Fruit fly (Drosophila melanogaster) S2 (cell line): Measurements from ENCODE around the gene RpS15Aa.

Experiments
- CG8478 ChIP-seq: fragments of >200 bp; optimal IDR thresholded peaks from 2 replicates; lab custom pipeline; 2018
- CTCF ChIP-seq, 2 experiments: fragments of >200 bp; optimal IDR thresholded peaks; 2 replicates each; lab custom pipeline; 2018

Gene RpS15Aa

DNA sequence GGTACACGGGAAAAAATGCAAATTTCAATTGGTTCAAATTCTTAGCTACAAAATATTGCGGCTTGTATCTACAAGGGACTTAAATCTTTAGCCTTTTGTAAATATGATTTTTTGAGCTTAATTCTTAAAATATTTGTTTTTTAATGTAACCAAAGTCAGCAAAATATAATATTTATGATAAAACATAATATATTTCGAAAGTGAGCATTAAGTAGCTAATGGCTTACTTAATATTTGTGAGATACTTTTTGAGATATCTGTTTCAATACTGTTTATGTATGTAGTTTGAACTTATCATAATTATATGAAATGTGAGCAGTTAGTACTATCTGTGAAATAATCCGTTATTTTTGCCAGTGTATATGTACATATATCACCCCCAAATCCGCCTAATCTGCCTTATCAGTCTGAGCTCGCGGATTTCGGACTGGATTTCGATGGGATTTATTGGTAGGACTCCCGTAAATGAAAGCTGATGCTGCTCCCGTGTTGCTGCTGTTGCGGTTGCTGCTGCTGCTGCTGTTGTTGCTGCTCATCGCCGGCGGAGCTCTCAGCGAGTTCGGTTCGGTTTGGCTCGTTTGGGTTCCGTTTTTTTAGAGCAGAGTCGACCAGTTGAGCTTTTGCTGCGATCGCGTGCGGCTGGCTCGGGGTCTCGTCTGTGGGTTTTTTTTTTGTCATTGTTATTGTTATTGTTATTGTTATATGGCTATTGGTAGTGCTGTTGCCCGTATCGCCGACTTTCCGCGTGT, 16.6 kb downstream of the RpS15Aa start:
- TF ChIP-seq CG8478 (lab: Kevin White, UChicago) = no peak
- no peak for TF ChIP-seq CTCF (optimal IDR thresholded peaks at IDR 0.05; lab: Kevin White, UChicago)

DNA sequence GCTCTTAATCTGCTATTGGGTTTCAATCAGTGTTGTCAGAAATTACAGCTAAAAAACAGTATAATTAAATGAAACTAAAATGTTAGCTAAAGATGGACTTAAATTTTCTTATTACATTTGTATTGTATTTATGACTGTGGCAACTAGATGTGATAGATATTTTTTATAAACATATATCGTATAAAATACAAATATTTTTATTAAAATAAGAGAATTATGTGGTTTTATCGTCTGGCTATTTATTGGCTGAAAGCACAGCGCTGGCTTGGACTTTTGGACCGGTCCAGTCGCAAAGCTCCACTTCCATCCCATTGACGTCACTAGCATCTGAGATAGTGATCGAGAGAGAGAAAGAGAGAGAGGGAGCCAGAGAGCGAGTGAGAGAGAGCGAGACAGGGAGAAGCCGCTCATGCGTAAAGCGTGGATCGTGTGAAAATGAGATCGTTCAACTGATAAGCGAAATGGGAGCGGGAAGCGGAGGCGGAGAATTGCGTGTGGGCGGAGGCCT, 18.1 kb downstream of the RpS15Aa start:
- TF ChIP-seq CG8478 (lab: Kevin White, UChicago) (no peak), CTCF (optimal IDR thresholded peaks at IDR 0.05; lab: Kevin White, UChicago) (no peak)

DNA sequence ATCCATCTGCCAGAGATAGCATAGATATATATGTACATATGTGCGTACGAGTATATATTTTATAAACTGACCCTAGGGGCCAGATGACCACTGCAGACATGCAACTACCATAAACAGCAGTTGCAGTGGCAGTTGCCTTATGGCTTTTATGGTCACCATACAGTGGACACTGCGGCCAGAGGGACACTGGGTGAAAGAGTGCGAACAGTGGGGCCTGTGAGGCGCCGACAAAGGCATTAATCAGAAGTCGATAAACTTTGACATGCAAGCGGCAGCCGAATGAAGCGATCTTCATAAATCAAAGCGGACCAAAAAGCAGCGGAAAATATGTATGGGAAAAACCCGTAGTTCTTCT, 22.1 kb downstream of the RpS15Aa start:
- no peak for TF ChIP-seq CTCF (optimal IDR thresholded peaks at IDR 0.05; lab: Kevin White, UChicago)
- TF ChIP-seq CG8478 (lab: Kevin White, UChicago) = no peak

DNA sequence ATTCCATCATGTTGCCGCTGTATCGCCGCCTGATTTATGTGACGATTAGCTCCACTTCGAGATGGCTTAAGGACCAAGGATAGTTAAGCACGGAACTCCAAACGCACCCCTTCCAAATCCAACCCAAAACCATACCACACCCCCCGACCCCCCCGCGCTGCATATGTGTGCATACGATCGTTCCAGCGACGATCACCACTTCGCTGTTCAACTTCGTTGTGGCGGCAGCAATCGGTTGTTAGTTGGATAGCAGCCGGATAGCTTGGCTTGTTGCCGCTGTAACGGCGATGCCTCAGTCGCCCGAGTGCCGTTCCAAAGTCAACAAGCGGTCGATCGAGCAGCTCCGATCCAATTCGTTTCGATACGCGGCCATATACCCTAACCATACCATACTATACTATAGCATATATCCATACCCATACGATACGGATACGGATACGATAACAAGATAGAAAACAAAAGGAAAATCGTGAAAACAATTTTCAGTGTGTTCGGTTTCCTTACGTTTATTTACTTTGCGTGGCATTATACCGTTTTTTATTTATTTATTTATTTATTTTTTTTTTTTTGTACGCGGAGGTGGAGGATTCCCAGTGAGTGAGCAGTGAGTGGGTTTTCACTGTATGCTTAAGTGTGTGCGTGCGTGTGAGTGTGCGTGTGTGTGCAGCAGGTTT, 22.6 kb downstream of the RpS15Aa start:
- TF ChIP-seq CG8478 (lab: Kevin White, UChicago) (no peak), CTCF (optimal IDR thresholded peaks at IDR 0.05; lab: Kevin White, UChicago) (no peak)

dm6 chrX:13314323-13314722, 23.2 kb downstream of the RpS15Aa start:
- TF ChIP-seq CG8478 (lab: Kevin White, UChicago) = no peak
- TF ChIP-seq CTCF (optimal IDR thresholded peaks at IDR 0.05; lab: Kevin White, UChicago) = no peak

DNA sequence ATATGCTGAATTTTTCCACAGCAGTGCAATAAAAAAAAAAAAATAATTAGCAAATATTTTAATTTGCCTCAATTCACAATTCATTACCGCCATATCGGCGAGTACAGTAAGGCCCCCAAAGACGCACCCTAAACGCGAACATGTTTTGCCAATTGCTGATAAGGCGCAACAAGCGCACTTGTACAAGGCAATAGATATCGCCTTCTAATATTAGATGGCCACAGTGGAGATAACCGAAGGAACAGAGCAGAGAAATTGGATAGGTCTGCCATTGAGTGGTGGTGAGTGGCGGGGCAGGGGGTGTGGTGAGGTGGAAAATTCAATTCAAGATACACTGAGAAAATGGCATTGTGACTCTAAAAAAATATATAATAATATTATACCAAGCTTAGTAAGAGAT, 24.4 kb downstream of the RpS15Aa start:
- no peak for TF ChIP-seq CTCF (optimal IDR thresholded peaks at IDR 0.05; lab: Kevin White, UChicago)
- no peak for TF ChIP-seq CG8478 (lab: Kevin White, UChicago)

DNA sequence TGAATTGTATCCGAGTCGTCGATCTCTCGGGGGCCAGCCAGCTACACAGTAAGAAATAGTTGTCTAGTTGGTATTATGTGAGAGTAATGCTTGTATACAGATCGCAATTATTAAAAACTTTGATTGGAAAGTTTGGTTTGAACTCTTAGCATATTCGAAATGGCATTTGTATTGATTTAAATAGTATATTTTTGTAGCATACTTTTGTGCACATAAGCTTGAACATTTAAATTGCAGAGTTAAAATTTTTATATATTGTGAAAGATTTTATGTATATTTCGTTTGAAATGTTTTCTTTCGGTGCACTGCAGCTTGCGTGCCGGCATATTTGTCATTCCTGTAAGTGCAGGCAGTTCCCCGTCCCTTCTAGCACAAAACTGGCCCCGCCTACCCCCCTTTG, 25.3 kb downstream of the RpS15Aa start:
- TF ChIP-seq CTCF (optimal IDR thresholded peaks at IDR 0.05; lab: Kevin White, UChicago) (no peak), CG8478 (lab: Kevin White, UChicago) (no peak)

- TF ChIP-seq CG8478 (lab: Kevin White, UChicago) (no peak), CTCF (optimal IDR thresholded peaks at IDR 0.05; lab: Kevin White, UChicago) (no peak)
Measured at dm6 chrX:13310764-13311163, 26.7 kb downstream of the RpS15Aa start.

DNA sequence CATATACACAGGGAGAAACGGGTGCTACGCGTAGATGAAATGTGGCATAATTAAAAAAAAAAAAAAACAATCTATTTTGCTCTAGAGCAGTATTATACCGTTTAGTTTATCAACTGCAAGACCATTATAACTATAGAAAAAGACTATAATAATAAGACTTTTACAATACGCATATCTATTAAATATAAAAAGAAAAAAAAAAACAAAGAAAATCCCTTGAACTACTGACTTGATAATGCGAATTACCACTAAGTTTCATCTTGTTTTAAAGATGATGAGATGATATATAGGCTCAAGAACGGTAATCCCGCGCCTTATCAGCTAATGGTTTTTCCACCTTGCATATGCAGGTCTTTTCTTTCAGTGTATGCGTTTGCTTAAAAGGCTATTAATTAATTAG, 30.3 kb downstream of the RpS15Aa start:
- TF ChIP-seq CTCF (optimal IDR thresholded peaks at IDR 0.05; lab: Kevin White, UChicago) (no peak), CG8478 (lab: Kevin White, UChicago) (no peak)

- no peak for TF ChIP-seq CTCF (optimal IDR thresholded peaks at IDR 0.05; lab: Kevin White, UChicago)
Measured at dm6 chrX:13305323-13305722, 32.2 kb downstream of the RpS15Aa start.

dm6 chrX:13303656-13304647, 33.6 kb downstream of the RpS15Aa start:
- TF ChIP-seq CG8478 (lab: Kevin White, UChicago) (no peak), CTCF (optimal IDR thresholded peaks at IDR 0.05; lab: Kevin White, UChicago) (no peak)

DNA sequence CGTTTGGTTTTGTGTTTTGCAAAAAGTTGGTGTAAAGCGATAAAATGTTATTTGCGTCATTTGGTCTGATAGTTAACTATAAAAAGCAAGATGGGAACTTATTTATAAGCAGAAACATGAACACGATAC, 34.1 kb downstream of the RpS15Aa start, which contains the start of gene IP3K2:
TSS of gene IP3K2 (plus strand) at position 107 of the 129 bp plus-strand sequence.
- TF ChIP-seq CG8478 (lab: Kevin White, UChicago) (no peak), CTCF (optimal IDR thresholded peaks at IDR 0.05; lab: Kevin White, UChicago) (no peak)

dm6 chrX:13302615-13303526, 34.6 kb downstream of the RpS15Aa start:
- TF ChIP-seq CG8478 (lab: Kevin White, UChicago) (no peak), CTCF (optimal IDR thresholded peaks at IDR 0.05; lab: Kevin White, UChicago) (no peak)

dm6 chrX:13302315-13302614, 35.2 kb downstream of the RpS15Aa start, which contains the start of gene CG1764:
CG1764 (minus strand) TSS chrX:13302415.
- TF ChIP-seq CG8478 (lab: Kevin White, UChicago) (no peak), CTCF (optimal IDR thresholded peaks at IDR 0.05; lab: Kevin White, UChicago) (no peak)
